Worm (Caenorhabditis elegans) whole organism, L3 larva: ENCODE data around the gene col-116.

Experiments
- R02D3.7 ChIP-seq: fragments of 150-350 bp; optimal IDR thresholded peaks from 2 replicates; lab custom pipeline; 2014; ENCODE audit warnings: missing biosample characterization, missing genetic modification characterization
- ZK546.5 ChIP-seq: sonication (generic microtip); optimal IDR thresholded peaks from 2 replicates; lab custom pipeline; 2017; ENCODE audit warnings: missing biosample characterization, missing genetic modification characterization
- aly-2 ChIP-seq: fragments of 150-350 bp; optimal IDR thresholded peaks from 2 replicates; lab custom pipeline; 2014; ENCODE audit warnings: missing biosample characterization, missing genetic modification characterization
- ama-1 ChIP-seq: fragments of 150-350 bp; optimal IDR thresholded peaks from 2 replicates; lab custom pipeline; 2018
- ceh-16 ChIP-seq: sonication (generic microtip); optimal IDR thresholded peaks from 2 replicates; lab custom pipeline; 2017; ENCODE audit warnings: missing biosample characterization, missing genetic modification characterization
- ceh-82 ChIP-seq: fragments of 150-350 bp; optimal IDR thresholded peaks from 2 replicates; lab custom pipeline; 2014; ENCODE audit warnings: missing biosample characterization, missing genetic modification characterization
- ceh-9 ChIP-seq: sonication (generic microtip); optimal IDR thresholded peaks from 2 replicates; lab custom pipeline; 2018; ENCODE audit warnings: missing biosample characterization, missing genetic modification characterization
- daf-12 ChIP-seq: fragments of 150-350 bp; optimal IDR thresholded peaks from 2 replicates; lab custom pipeline; 2014; ENCODE audit warnings: missing biosample characterization, missing genetic modification reagents, missing genetic modification characterization
- egl-27 ChIP-seq: sonication (generic microtip); optimal IDR thresholded peaks from 4 replicates; lab custom pipeline; 2017; ENCODE audit warnings: missing biosample characterization, missing genetic modification reagents, missing genetic modification characterization
- egl-5 ChIP-seq: fragments of 150-350 bp; optimal IDR thresholded peaks from 2 replicates; lab custom pipeline; 2017; ENCODE audit warnings: missing biosample characterization, missing genetic modification reagents, missing genetic modification characterization, inconsistent platforms
- elt-1 ChIP-seq: fragments of 150-350 bp; optimal IDR thresholded peaks from 2 replicates; lab custom pipeline; 2014; ENCODE audit warnings: missing biosample characterization, missing genetic modification characterization
- elt-2 ChIP-seq: sonication (generic microtip); optimal IDR thresholded peaks from 2 replicates; lab custom pipeline; 2016; ENCODE audit warnings: missing genetic modification reagents, mild to moderate bottlenecking, missing genetic modification characterization, missing compliant biosample characterization
- elt-3 ChIP-seq, 3 experiments: fragments of 150-350 bp in 1 of 3; sonication (generic microtip) in 2 of 3; optimal IDR thresholded peaks; 2 replicates in 2 of 3; 4 replicates in 1 of 3; lab custom pipeline; 2014 to 2017; ENCODE audit warnings: missing biosample characterization in 3 of 3, missing genetic modification characterization in 3 of 3
- eor-1 ChIP-seq, 2 experiments: fragments of 150-350 bp; optimal IDR thresholded peaks; 2 replicates each; lab custom pipeline; 2014 to 2018; ENCODE audit warnings: missing biosample characterization in 2 of 2, missing genetic modification characterization in 2 of 2
- fkh-2 ChIP-seq: fragments of 150-350 bp; optimal IDR thresholded peaks from 2 replicates; lab custom pipeline; 2014; ENCODE audit warnings: missing biosample characterization, missing genetic modification reagents, missing genetic modification characterization
- fos-1 ChIP-seq: fragments of 150-350 bp; optimal IDR thresholded peaks from 2 replicates; lab custom pipeline; 2014; ENCODE audit warnings: missing biosample characterization, missing genetic modification characterization
- hmg-11 ChIP-seq: sonication (generic microtip); optimal IDR thresholded peaks from 2 replicates; lab custom pipeline; 2016; ENCODE audit warnings: missing genetic modification characterization, missing compliant biosample characterization
- jun-1 ChIP-seq: fragments of 150-350 bp; optimal IDR thresholded peaks from 2 replicates; lab custom pipeline; 2014; ENCODE audit warnings: missing biosample characterization, missing genetic modification reagents, missing genetic modification characterization
- lin-15B ChIP-seq: fragments of 150-350 bp; optimal IDR thresholded peaks from 2 replicates; lab custom pipeline; 2014; ENCODE audit warnings: missing biosample characterization, missing genetic modification characterization
- lin-39 ChIP-seq: fragments of 150-350 bp; optimal IDR thresholded peaks from 2 replicates; lab custom pipeline; 2018; ENCODE audit warnings: missing biosample characterization, missing genetic modification reagents, missing genetic modification characterization
- lsy-12 ChIP-seq: sonication (generic microtip); optimal IDR thresholded peaks from 2 replicates; lab custom pipeline; 2016; ENCODE audit warnings: mild to moderate bottlenecking, missing genetic modification characterization, missing compliant biosample characterization
- mdl-1 ChIP-seq: fragments of 150-350 bp; optimal IDR thresholded peaks from 2 replicates; lab custom pipeline; 2014; ENCODE audit warnings: missing biosample characterization, missing genetic modification characterization
- mml-1 ChIP-seq: fragments of 150-350 bp; sonication (generic microtip); optimal IDR thresholded peaks from 3 replicates; lab custom pipeline; 2014; ENCODE audit warnings: missing biosample characterization, missing genetic modification characterization
- nfya-1 ChIP-seq: sonication (generic microtip); optimal IDR thresholded peaks from 2 replicates; lab custom pipeline; 2017; ENCODE audit warnings: missing genetic modification characterization, mild to moderate bottlenecking, missing compliant biosample characterization, antibody characterized with exemption, moderate library complexity; ENCODE audit not compliant: insufficient read depth
- nhr-11 ChIP-seq: fragments of 150-350 bp; optimal IDR thresholded peaks from 2 replicates; lab custom pipeline; 2014; ENCODE audit warnings: missing biosample characterization, missing genetic modification characterization
- nhr-23 ChIP-seq: fragments of 150-350 bp; optimal IDR thresholded peaks from 2 replicates; lab custom pipeline; 2014; ENCODE audit warnings: missing biosample characterization, missing genetic modification reagents, missing genetic modification characterization
- nhr-25 ChIP-seq: sonication (generic microtip); optimal IDR thresholded peaks from 2 replicates; lab custom pipeline; 2017; ENCODE audit warnings: missing biosample characterization, missing genetic modification characterization
- nhr-43 ChIP-seq: sonication (generic microtip); optimal IDR thresholded peaks from 2 replicates; lab custom pipeline; 2016; ENCODE audit warnings: mild to moderate bottlenecking, missing genetic modification characterization, missing compliant biosample characterization; ENCODE audit not compliant: poor library complexity, severe bottlenecking
- nhr-67 ChIP-seq: fragments of 150-350 bp; optimal IDR thresholded peaks from 2 replicates; lab custom pipeline; 2014; ENCODE audit warnings: missing biosample characterization, missing genetic modification characterization
- nhr-76 ChIP-seq: fragments of 150-350 bp; sonication (generic microtip); optimal IDR thresholded peaks from 5 replicates; lab custom pipeline; 2014; ENCODE audit warnings: missing biosample characterization, missing genetic modification characterization
- pha-4 ChIP-seq: fragments of 150-350 bp; optimal IDR thresholded peaks from 2 replicates; lab custom pipeline; 2014; ENCODE audit warnings: missing biosample characterization, missing genetic modification reagents, missing genetic modification characterization
- pqm-1 ChIP-seq: fragments of 150-350 bp; optimal IDR thresholded peaks from 2 replicates; lab custom pipeline; 2017; ENCODE audit warnings: missing biosample characterization, missing genetic modification characterization, inconsistent platforms
- skn-1 ChIP-seq: fragments of 150-350 bp; optimal IDR thresholded peaks from 2 replicates; lab custom pipeline; 2014; ENCODE audit warnings: missing biosample characterization, missing genetic modification characterization
- snpc-4 ChIP-seq: fragments of 150-350 bp; optimal IDR thresholded peaks from 2 replicates; lab custom pipeline; 2014; ENCODE audit warnings: missing biosample characterization, missing genetic modification characterization
- tbx-2 ChIP-seq: sonication (generic microtip); optimal IDR thresholded peaks from 2 replicates; lab custom pipeline; 2016; ENCODE audit warnings: mild to moderate bottlenecking, missing genetic modification characterization, missing compliant biosample characterization
- unc-39 ChIP-seq: sonication (generic microtip); optimal IDR thresholded peaks from 4 replicates; lab custom pipeline; 2017; ENCODE audit warnings: missing biosample characterization, missing genetic modification characterization
- unc-62 ChIP-seq: fragments of 150-350 bp; sonication (generic microtip); optimal IDR thresholded peaks from 4 replicates; lab custom pipeline; 2014; ENCODE audit warnings: missing biosample characterization, missing genetic modification reagents, missing genetic modification characterization
- zag-1 ChIP-seq: fragments of 150-350 bp; optimal IDR thresholded peaks from 2 replicates; lab custom pipeline; 2014; ENCODE audit warnings: missing biosample characterization, missing genetic modification characterization
- ztf-11 ChIP-seq: fragments of 150-350 bp; optimal IDR thresholded peaks from 2 replicates; lab custom pipeline; 2014; ENCODE audit warnings: missing biosample characterization, missing genetic modification characterization
- ztf-4 ChIP-seq: fragments of 150-350 bp; optimal IDR thresholded peaks from 2 replicates; lab custom pipeline; 2014; ENCODE audit warnings: missing biosample characterization, missing genetic modification characterization

Gene col-116

ce11 chrIV:8363163-8363562 lies 7.5 kb downstream of the col-116 start, which contains the start of gene D2096.12:
D2096.12 (plus strand) TSS chrIV:8363463.
- TF ChIP-seq snpc-4 (no peak), lsy-12 (tag; lab: Kevin White, UChicago) (no peak), skn-1 (tag; lab: Kevin White, UChicago) (no peak), ztf-11 (tag; lab: Kevin White, UChicago) (no peak)

- TF ChIP-seq elt-1 (tag; lab: Kevin White, UChicago) (no peak), ama-1 (no peak), skn-1 (tag; lab: Kevin White, UChicago) (no peak), nhr-25 (tag; lab: Kevin White, UChicago) (no peak), lsy-12 (tag; lab: Kevin White, UChicago) (no peak), nfya-1 (tag; lab: Kevin White, UChicago) (no peak), hmg-11 (tag; lab: Kevin White, UChicago) (no peak), egl-5 (no peak), elt-3 (tag; optimal IDR thresholded peaks at IDR 0.05; lab: Kevin White, UChicago) (no peak), ceh-16 (tag; lab: Kevin White, UChicago) (no peak), nhr-76 (tag; lab: Kevin White, UChicago) (no peak), tbx-2 (tag; lab: Kevin White, UChicago) (no peak), ceh-9 (tag; lab: Kevin White, UChicago) (no peak), egl-27 (no peak), pha-4 (tag; lab: Kevin White, UChicago) (peak; percentile 1), elt-2 (tag; lab: Kevin White, UChicago) (peak; percentile 82), unc-39 (tag; lab: Kevin White, UChicago) (no peak), nhr-11 (tag; lab: Kevin White, UChicago) (no peak), fos-1 (tag; lab: Kevin White, UChicago) (no peak), mml-1 (tag; lab: Kevin White, UChicago) (no peak), ZK546.5 (no peak), pqm-1 (tag; lab: Kevin White, UChicago) (peak; percentile 75)
- TF ChIP-seq, all 47 proteins: peak for 3
Observed at ce11 chrIV:8366295-8366694, 10.6 kb downstream of the col-116 start, which contains the start of gene aagr-1. aagr-1 (plus strand) TSS chrIV:8366521.

ce11 chrIV:8367887-8368286 lies 12.2 kb downstream of the col-116 start:
- TF ChIP-seq nhr-11 (tag; lab: Kevin White, UChicago), result no peak

ce11 chrIV:8369135-8369534 lies 13.4 kb downstream of the col-116 start, which contains the start of gene D2096.6:
D2096.6 (minus strand) TSS chrIV:8369235.
- TF ChIP-seq mdl-1 (tag; lab: Kevin White, UChicago), result no peak
- TF ChIP-seq unc-39 (tag; lab: Kevin White, UChicago), result no peak
- TF ChIP-seq jun-1 (tag; lab: Kevin White, UChicago), result no peak
- TF ChIP-seq tbx-2 (tag; lab: Kevin White, UChicago), result no peak
- TF ChIP-seq ztf-4, result no peak
- TF ChIP-seq pqm-1 (tag; lab: Kevin White, UChicago), result no peak
- no peak for TF ChIP-seq fkh-2
- no peak for TF ChIP-seq nhr-25 (tag; lab: Kevin White, UChicago)
- no peak for TF ChIP-seq aly-2 (tag; lab: Kevin White, UChicago)
- no peak for TF ChIP-seq egl-27
- no peak for TF ChIP-seq elt-2 (tag; lab: Kevin White, UChicago)
- no peak for TF ChIP-seq nhr-67 (tag; lab: Kevin White, UChicago)
- no peak for TF ChIP-seq ztf-11 (tag; lab: Kevin White, UChicago)
- no peak for TF ChIP-seq zag-1
- TF ChIP-seq lin-15B, result no peak
- no peak for TF ChIP-seq nhr-23 (tag; lab: Kevin White, UChicago)
- no peak for TF ChIP-seq ceh-16 (tag; lab: Kevin White, UChicago)
- TF ChIP-seq lsy-12 (tag; lab: Kevin White, UChicago), result no peak
- TF ChIP-seq daf-12, result no peak

ce11 chrIV:8375381-8375780 lies 19.7 kb downstream of the col-116 start:
- peak; percentile 79 for TF ChIP-seq lsy-12 (tag; lab: Kevin White, UChicago)
- no peak for TF ChIP-seq ZK546.5
- TF ChIP-seq snpc-4, result peak; percentile 63
- TF ChIP-seq ztf-4, result peak; percentile 30
- peak; percentile 71 for TF ChIP-seq egl-5
- TF ChIP-seq elt-3 (tag; optimal IDR thresholded peaks at IDR 0.05; lab: Kevin White, UChicago), result no peak
- no peak for TF ChIP-seq aly-2 (tag; lab: Kevin White, UChicago)
- peak; percentile 56 for TF ChIP-seq nhr-23 (tag; lab: Kevin White, UChicago)
- peak; percentile 55 for TF ChIP-seq jun-1 (tag; lab: Kevin White, UChicago)
- TF ChIP-seq mml-1 (tag; lab: Kevin White, UChicago), result no peak
- TF ChIP-seq nfya-1 (tag; lab: Kevin White, UChicago), result peak; percentile 80
- no peak for TF ChIP-seq zag-1
- peak; percentile 66 for TF ChIP-seq elt-2 (tag; lab: Kevin White, UChicago)
- peak; percentile 18 for TF ChIP-seq ceh-82
- TF ChIP-seq elt-1 (tag; lab: Kevin White, UChicago), result no peak
- peak; percentile 84 for TF ChIP-seq ama-1
- peak; percentile 57 for TF ChIP-seq skn-1 (tag; lab: Kevin White, UChicago)
- TF ChIP-seq R02D3.7 (tag; lab: Kevin White, UChicago), result peak; percentile 79
- TF ChIP-seq tbx-2 (tag; lab: Kevin White, UChicago), result peak; percentile 59
- TF ChIP-seq egl-27, result peak; percentile 7
- no peak for TF ChIP-seq unc-62 (GFP tag; lab: Kevin White, UChicago)
- no peak for TF ChIP-seq fkh-2
- TF ChIP-seq nhr-25 (tag; lab: Kevin White, UChicago), result peak; percentile 59
- no peak for TF ChIP-seq eor-1 (tag; optimal IDR thresholded peaks at IDR 0.05; lab: Kevin White, UChicago)
- TF ChIP-seq pqm-1 (tag; lab: Kevin White, UChicago), result peak; percentile 72
- TF ChIP-seq nhr-43, result peak; percentile 81
- no peak for TF ChIP-seq nhr-11 (tag; lab: Kevin White, UChicago)
- TF ChIP-seq lin-39 (tag; lab: Kevin White, UChicago), result peak; percentile 90
- peak; percentile 88 for TF ChIP-seq pha-4 (tag; lab: Kevin White, UChicago)
- TF ChIP-seq nhr-76 (tag; lab: Kevin White, UChicago), result no peak
